Worm (Caenorhabditis elegans) whole organism, late embryonic: ENCODE measurements around the gene ZK783.7.

Experiments used
- C38D4.7 ChIP-seq: fragments of 200-800 bp; sonication (Bioruptor generic); optimal IDR thresholded peaks from 2 replicates; lab custom pipeline; 2018; ENCODE audit warnings: mild to moderate bottlenecking, missing genetic modification characterization, moderate library complexity, missing compliant biosample characterization
- K02D7.2 ChIP-seq: sonication (generic microtip); optimal IDR thresholded peaks from 2 replicates; lab custom pipeline; 2017; ENCODE audit warnings: mild to moderate bottlenecking, missing genetic modification characterization, missing compliant biosample characterization
- T23F11.4 ChIP-seq: fragments of 200-800 bp; sonication (Bioruptor generic); optimal IDR thresholded peaks from 2 replicates; lab custom pipeline; 2018; ENCODE audit warnings: mild to moderate bottlenecking, missing genetic modification characterization, missing compliant biosample characterization
- Y22D7AL.16 ChIP-seq: sonication (generic microtip); optimal IDR thresholded peaks from 2 replicates; lab custom pipeline; 2016; ENCODE audit warnings: missing genetic modification characterization, missing compliant biosample characterization
- ceh-14 ChIP-seq: sonication (generic microtip); optimal IDR thresholded peaks from 2 replicates; lab custom pipeline; 2016; ENCODE audit warnings: missing genotype, missing genetic modification characterization, missing compliant biosample characterization
- ceh-18 ChIP-seq: sonication (generic microtip); optimal IDR thresholded peaks from 2 replicates; lab custom pipeline; 2016; ENCODE audit warnings: missing genetic modification characterization, missing compliant biosample characterization
- ceh-19 ChIP-seq: fragments of 200-800 bp; sonication (Bioruptor generic); optimal IDR thresholded peaks from 2 replicates; lab custom pipeline; 2018; ENCODE audit warnings: mild to moderate bottlenecking, missing genetic modification characterization, missing compliant biosample characterization
- ceh-2 ChIP-seq: sonication (generic microtip); optimal IDR thresholded peaks from 2 replicates; lab custom pipeline; 2016; ENCODE audit warnings: missing genotype, missing genetic modification characterization, missing compliant biosample characterization
- ceh-24 ChIP-seq: sonication (generic microtip); optimal IDR thresholded peaks from 2 replicates; lab custom pipeline; 2016; ENCODE audit warnings: mild to moderate bottlenecking, missing genetic modification characterization, missing compliant biosample characterization
- ceh-30 ChIP-seq: fragments of 150-350 bp; optimal IDR thresholded peaks from 2 replicates; lab custom pipeline; 2014; ENCODE audit warnings: missing biosample characterization, missing genetic modification characterization
- ceh-34 ChIP-seq: sonication (generic microtip); optimal IDR thresholded peaks from 2 replicates; lab custom pipeline; 2016; ENCODE audit warnings: mild to moderate bottlenecking, missing genetic modification characterization, missing compliant biosample characterization
- ceh-45 ChIP-seq: fragments of 200-800 bp; sonication (Bioruptor generic); IDR thresholded peaks from 2 replicates; pipeline ENCODE4 v1.3.6; 2022; ENCODE audit warnings: missing genetic modification reagents, missing genetic modification characterization, missing compliant biosample characterization
- ceh-48 ChIP-seq: sonication (generic microtip); optimal IDR thresholded peaks from 2 replicates; lab custom pipeline; 2016; ENCODE audit warnings: missing genetic modification characterization, inconsistent platforms, missing compliant biosample characterization
- ceh-6 ChIP-seq: fragments of 200-800 bp; sonication (Bioruptor generic); optimal IDR thresholded peaks from 2 replicates; lab custom pipeline; 2018; ENCODE audit warnings: mild to moderate bottlenecking, missing genetic modification characterization, missing compliant biosample characterization
- che-1 ChIP-seq: sonication (generic microtip); optimal IDR thresholded peaks from 2 replicates; lab custom pipeline; 2016; ENCODE audit warnings: mild to moderate bottlenecking, missing genetic modification characterization, missing compliant biosample characterization
- dmd-4 ChIP-seq: sonication (generic microtip); optimal IDR thresholded peaks from 2 replicates; lab custom pipeline; 2016; ENCODE audit warnings: borderline replicate concordance, missing genetic modification characterization, missing compliant biosample characterization
- elt-2 ChIP-seq: sonication (generic microtip); optimal IDR thresholded peaks from 2 replicates; lab custom pipeline; 2016; ENCODE audit warnings: missing genetic modification reagents, missing genetic modification characterization, missing compliant biosample characterization
- elt-4 ChIP-seq: sonication (generic microtip); optimal IDR thresholded peaks from 2 replicates; lab custom pipeline; 2016; ENCODE audit warnings: missing genetic modification characterization, missing compliant biosample characterization
- ets-4 ChIP-seq: sonication (generic microtip); optimal IDR thresholded peaks from 2 replicates; lab custom pipeline; 2016; ENCODE audit warnings: missing genetic modification characterization, missing compliant biosample characterization
- fkh-10 ChIP-seq: fragments of 150-350 bp; optimal IDR thresholded peaks from 2 replicates; lab custom pipeline; 2014; ENCODE audit warnings: missing biosample characterization, missing genetic modification reagents, missing genetic modification characterization
- fkh-6 ChIP-seq: sonication (generic microtip); optimal IDR thresholded peaks from 2 replicates; lab custom pipeline; 2016; ENCODE audit warnings: missing genetic modification characterization, missing compliant biosample characterization
- gmeb-2 ChIP-seq: sonication (generic microtip); optimal IDR thresholded peaks from 2 replicates; lab custom pipeline; 2016; ENCODE audit warnings: missing genetic modification characterization, inconsistent platforms, missing compliant biosample characterization
- hlh-15 ChIP-seq: sonication (generic microtip); optimal IDR thresholded peaks from 2 replicates; lab custom pipeline; 2016; ENCODE audit warnings: missing genetic modification characterization, missing compliant biosample characterization
- lim-6 ChIP-seq: sonication (generic microtip); optimal IDR thresholded peaks from 2 replicates; lab custom pipeline; 2016; ENCODE audit warnings: missing genetic modification characterization, missing compliant biosample characterization
- lin-11 ChIP-seq: fragments of 200-800 bp; sonication (Bioruptor generic); optimal IDR thresholded peaks from 2 replicates; lab custom pipeline; 2018; ENCODE audit warnings: mild to moderate bottlenecking, missing genetic modification characterization, missing compliant biosample characterization
- mec-3 ChIP-seq: sonication (generic microtip); optimal IDR thresholded peaks from 2 replicates; lab custom pipeline; 2016; ENCODE audit warnings: borderline replicate concordance, missing genetic modification characterization, missing compliant biosample characterization
- nfya-1 ChIP-seq: sonication (generic microtip); optimal IDR thresholded peaks from 2 replicates; lab custom pipeline; 2017; ENCODE audit warnings: missing genetic modification characterization, mild to moderate bottlenecking, missing compliant biosample characterization, antibody characterized with exemption, moderate library complexity
- nhr-232 ChIP-seq: sonication (generic microtip); optimal IDR thresholded peaks from 2 replicates; lab custom pipeline; 2016; ENCODE audit warnings: missing genetic modification characterization, missing compliant biosample characterization
- pag-3 ChIP-seq: sonication (generic microtip); optimal IDR thresholded peaks from 2 replicates; lab custom pipeline; 2016; ENCODE audit warnings: missing compliant biosample characterization, missing genetic modification characterization, borderline replicate concordance
- pax-1 ChIP-seq: fragments of 150-350 bp; optimal IDR thresholded peaks from 2 replicates; lab custom pipeline; 2014; ENCODE audit warnings: missing biosample characterization, missing genetic modification characterization
- pha-2 ChIP-seq: sonication (generic microtip); optimal IDR thresholded peaks from 2 replicates; lab custom pipeline; 2017; ENCODE audit warnings: mild to moderate bottlenecking, missing genetic modification characterization, missing compliant biosample characterization
- pha-4 ChIP-seq: fragments of 150-350 bp; optimal IDR thresholded peaks from 2 replicates; lab custom pipeline; 2018; ENCODE audit warnings: missing biosample characterization, missing genetic modification reagents, missing genetic modification characterization
- pqm-1 ChIP-seq: sonication (generic microtip); optimal IDR thresholded peaks from 2 replicates; lab custom pipeline; 2016; ENCODE audit warnings: missing genetic modification characterization, missing compliant biosample characterization
- pros-1 ChIP-seq: fragments of 150-350 bp; optimal IDR thresholded peaks from 2 replicates; lab custom pipeline; 2014; ENCODE audit warnings: missing biosample characterization, missing genetic modification reagents, missing genetic modification characterization
- rnt-1 ChIP-seq: sonication (generic microtip); optimal IDR thresholded peaks from 2 replicates; lab custom pipeline; 2016; ENCODE audit warnings: missing genetic modification characterization, missing compliant biosample characterization
- sdc-2 ChIP-seq: sonication (generic microtip); optimal IDR thresholded peaks from 2 replicates; lab custom pipeline; 2016; ENCODE audit warnings: missing genotype, missing genetic modification characterization, missing compliant biosample characterization
- sox-4 ChIP-seq: sonication (generic microtip); optimal IDR thresholded peaks from 2 replicates; lab custom pipeline; 2017; ENCODE audit warnings: mild to moderate bottlenecking, missing genetic modification characterization, inconsistent platforms, missing compliant biosample characterization
- tbx-2 ChIP-seq: sonication (generic microtip); optimal IDR thresholded peaks from 2 replicates; lab custom pipeline; 2016; ENCODE audit warnings: missing genetic modification characterization, missing compliant biosample characterization
- tbx-7 ChIP-seq: sonication (generic microtip); optimal IDR thresholded peaks from 2 replicates; lab custom pipeline; 2016; ENCODE audit warnings: missing genotype, missing genetic modification characterization, missing compliant biosample characterization
- unc-55 ChIP-seq: sonication (generic microtip); optimal IDR thresholded peaks from 2 replicates; lab custom pipeline; 2017; ENCODE audit warnings: missing biosample characterization, missing genetic modification reagents, missing genetic modification characterization
- zip-5 ChIP-seq: sonication (generic microtip); optimal IDR thresholded peaks from 2 replicates; lab custom pipeline; 2016; ENCODE audit warnings: missing genetic modification characterization, missing compliant biosample characterization

Gene ZK783.7

DNA sequence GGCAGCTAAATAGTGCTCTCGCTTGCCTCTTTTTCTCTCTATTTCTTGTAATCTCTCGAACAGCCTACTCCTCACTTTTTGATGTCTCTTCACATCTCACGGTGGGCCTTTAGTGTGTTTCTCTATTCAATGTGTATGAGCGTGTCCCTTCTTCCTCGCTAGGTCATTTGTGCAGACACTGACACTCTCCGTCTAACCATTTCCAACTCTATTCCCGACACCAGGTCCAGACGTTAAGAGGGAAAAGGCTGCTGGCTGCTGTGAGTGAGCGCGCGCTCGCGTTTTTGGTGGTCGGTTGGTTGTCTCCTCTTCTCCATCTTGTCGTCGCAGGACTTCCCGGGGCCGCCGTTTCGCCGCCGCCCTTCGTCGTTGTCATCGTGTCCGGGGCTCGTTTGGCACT is 2.9 kb downstream of the ZK783.7 start (continued):
- TF ChIP-seq nhr-232 (tag; lab: Kevin White, UChicago) (no peak), ceh-2 (tag; lab: Kevin White, UChicago) (peak; percentile 53), T23F11.4 (GFP tag; lab: Kevin White, UChicago) (no peak), K02D7.2 (tag; lab: Kevin White, UChicago) (no peak), nfya-1 (tag; lab: Kevin White, UChicago) (peak; percentile 76), ceh-6 (GFP tag; lab: Kevin White, UChicago) (peak; percentile 39), che-1 (no peak), dmd-4 (tag; lab: Kevin White, UChicago) (peak; percentile 25), sdc-2 (tag; lab: Kevin White, UChicago) (peak; percentile 60), zip-5 (no peak), lim-6 (tag; lab: Kevin White, UChicago) (no peak), Y22D7AL.16 (tag; lab: Kevin White, UChicago) (no peak)

DNA sequence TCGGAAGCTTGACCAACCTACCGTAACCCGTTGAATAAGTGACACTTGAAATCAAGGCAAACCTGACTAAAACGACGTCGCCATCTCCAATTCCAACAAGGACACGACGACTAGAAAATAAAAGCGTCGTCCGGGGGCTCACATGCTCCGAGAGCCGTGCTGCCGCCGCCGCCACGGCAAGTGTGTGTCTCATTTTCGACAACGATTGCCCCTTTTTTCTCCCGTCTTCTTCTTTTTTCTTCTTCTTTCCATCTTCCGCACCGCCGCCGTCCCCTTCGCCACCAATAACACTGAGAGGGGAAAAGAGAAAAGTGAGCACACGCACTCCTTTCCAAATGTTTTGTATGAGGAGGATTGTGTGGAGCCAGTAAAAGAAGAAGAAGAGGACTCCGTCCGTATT is 4.6 kb downstream of the ZK783.7 start:
- no peak for TF ChIP-seq lin-11
- TF ChIP-seq mec-3 (tag; lab: Kevin White, UChicago) = no peak
- no peak for TF ChIP-seq rnt-1
- TF ChIP-seq tbx-2 (tag; lab: Kevin White, UChicago) = no peak
- no peak for TF ChIP-seq elt-4 (tag; lab: Kevin White, UChicago)
- no peak for TF ChIP-seq fkh-6 (tag; lab: Kevin White, UChicago)
- no peak for TF ChIP-seq ceh-48 (tag; lab: Kevin White, UChicago)
- TF ChIP-seq ceh-18 = no peak
- TF ChIP-seq pha-4 (tag; lab: Kevin White, UChicago) = no peak
- TF ChIP-seq gmeb-2 (tag; lab: Kevin White, UChicago) = no peak
- no peak for TF ChIP-seq ceh-24 (tag; lab: Kevin White, UChicago)
- TF ChIP-seq C38D4.7 = no peak
- no peak for TF ChIP-seq sox-4 (tag; lab: Kevin White, UChicago)
- TF ChIP-seq, all 69 proteins: peak for 0

DNA sequence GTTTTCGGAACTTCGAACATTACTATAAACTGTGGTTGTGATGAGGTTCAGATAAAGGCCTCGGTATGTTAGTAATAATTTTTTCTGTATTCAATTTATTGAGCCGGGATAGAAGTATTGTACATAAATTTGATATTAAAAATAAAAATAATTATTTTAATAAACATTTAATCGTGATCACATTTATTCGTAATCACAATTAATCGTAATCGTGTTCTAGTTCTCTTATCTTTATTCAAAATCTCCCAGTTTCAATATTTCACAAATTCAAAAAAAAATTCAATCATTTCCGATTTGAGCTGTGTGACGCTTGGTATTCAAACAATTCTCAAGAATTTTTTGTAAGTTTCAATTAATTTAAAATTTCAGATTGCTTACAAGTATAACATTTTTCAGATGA is 5.5 kb downstream of the ZK783.7 start, which contains the start of gene lido-18:
TSS of gene lido-18 (plus strand) at position 301 of the 400 bp plus-strand sequence.
- TF ChIP-seq nfya-1 (tag; lab: Kevin White, UChicago) = no peak
- TF ChIP-seq zip-5 = no peak
- TF ChIP-seq hlh-15 = no peak
- TF ChIP-seq tbx-2 (tag; lab: Kevin White, UChicago) = no peak
- no peak for TF ChIP-seq unc-55
- TF ChIP-seq pag-3 (tag; lab: Kevin White, UChicago) = no peak
- TF ChIP-seq pax-1 = no peak
- no peak for TF ChIP-seq fkh-10 (GFP tag; lab: Kevin White, UChicago)
- TF ChIP-seq ceh-34 (tag; lab: Kevin White, UChicago) = no peak
- no peak for TF ChIP-seq tbx-7
- no peak for TF ChIP-seq gmeb-2 (tag; lab: Kevin White, UChicago)
- no peak for TF ChIP-seq pros-1 (tag; lab: Kevin White, UChicago)
- TF ChIP-seq ceh-14 (tag; lab: Kevin White, UChicago) = no peak
- TF ChIP-seq elt-2 = no peak

DNA sequence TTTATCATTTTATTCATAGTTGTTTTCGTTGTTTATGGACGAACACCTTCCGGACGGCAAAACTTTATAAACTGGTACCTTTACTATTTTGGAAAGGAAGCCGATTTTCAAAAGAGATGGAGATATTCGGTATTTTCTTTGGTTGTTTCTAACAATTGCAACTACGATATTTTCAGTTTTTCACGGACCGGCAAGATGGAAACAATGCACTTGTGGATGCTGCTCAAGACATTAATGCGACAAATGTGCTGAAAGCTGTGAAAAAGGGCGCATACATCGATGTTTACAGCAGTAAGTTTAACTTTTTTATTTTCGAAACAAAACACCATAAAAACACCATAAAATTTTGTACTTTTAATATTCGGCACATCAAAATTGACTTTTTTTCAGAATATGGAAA is 9.4 kb downstream of the ZK783.7 start:
- TF ChIP-seq che-1 (no peak), hlh-15 (no peak), pqm-1 (no peak), sox-4 (tag; lab: Kevin White, UChicago) (no peak), ceh-45 (GFP tag; lab: Robert Waterston, UW) (no peak), fkh-6 (tag; lab: Kevin White, UChicago) (no peak), ceh-30 (tag; lab: Kevin White, UChicago) (no peak), pha-2 (tag; lab: Kevin White, UChicago) (no peak), C38D4.7 (no peak), ets-4 (tag; lab: Kevin White, UChicago) (no peak), gmeb-2 (tag; lab: Kevin White, UChicago) (no peak), mec-3 (tag; lab: Kevin White, UChicago) (no peak), Y22D7AL.16 (tag; lab: Kevin White, UChicago) (no peak), ceh-19 (GFP tag; lab: Kevin White, UChicago) (no peak)
